Worm (Caenorhabditis elegans): ENCODE results near the gene Y61A9LA.1.

DNA sequence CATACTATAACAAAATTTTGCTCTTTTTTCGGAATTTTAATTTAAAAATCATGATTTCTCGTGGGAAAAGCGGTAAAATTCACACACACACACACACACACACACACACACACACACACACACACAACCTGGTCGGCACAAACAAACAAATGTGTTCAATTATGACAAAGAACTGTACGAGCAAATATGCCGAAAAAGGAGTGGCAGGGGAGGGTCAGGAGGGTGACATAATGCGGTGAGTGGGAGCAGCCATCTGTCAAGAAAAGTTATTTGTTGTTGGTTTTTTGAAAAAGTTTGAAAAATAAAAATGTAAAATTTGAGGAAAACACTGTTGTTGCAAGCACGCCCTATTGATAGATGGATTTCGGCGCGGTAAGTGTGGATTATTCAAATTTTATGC, 33.2 kb upstream of the Y61A9LA.1 start:
- no peak for TF ChIP-seq K12H6.12 (tag; optimal IDR thresholded peaks at IDR 0.05)
- no peak for TF ChIP-seq ets-4 (GFP tag; optimal IDR thresholded peaks at IDR 0.05)
- TF ChIP-seq sptf-2 (GFP tag; optimal IDR thresholded peaks at IDR 0.05): no peak
- no peak for TF ChIP-seq rpc-1 (optimal IDR thresholded peaks at IDR 0.05)
- TF ChIP-seq rpc-1 (tag; optimal IDR thresholded peaks at IDR 0.05): no peak
- no peak for TF ChIP-seq T07F8.4 (tag; optimal IDR thresholded peaks at IDR 0.05)
- no peak for TF ChIP-seq F37B4.10 (GFP tag; IDR thresholded peaks at IDR 0.05)

Measured in whole organism, young adult.